Worm (Caenorhabditis elegans) whole organism, midembryonic: ENCODE data around the gene lgc-29.

Experiments used
- T22C8.4 ChIP-seq: fragments of 200-800 bp; sonication (Bioruptor generic); IDR thresholded peaks from 2 replicates; pipeline ENCODE4 v1.3.6; 2022; ENCODE audit warnings: missing genetic modification characterization, missing compliant biosample characterization
- cog-1 ChIP-seq: sonication (generic microtip); optimal IDR thresholded peaks from 2 replicates; lab custom pipeline; 2016; ENCODE audit warnings: missing genetic modification characterization, missing compliant biosample characterization
- flt-1 ChIP-seq: fragments of 200-800 bp; sonication (Bioruptor generic); IDR thresholded peaks from 2 replicates; pipeline ENCODE4 v1.3.6; 2022; ENCODE audit warnings: missing genetic modification characterization, missing compliant biosample characterization
- klf-2 ChIP-seq: fragments of 200-800 bp; sonication (Bioruptor generic); conservative IDR thresholded peaks from 2 replicates; pipeline ENCODE4 v1.3.6; 2022; ENCODE audit warnings: missing genetic modification reagents, missing genetic modification characterization, missing compliant biosample characterization
- med-1 ChIP-seq: sonication (generic microtip); optimal IDR thresholded peaks from 2 replicates; lab custom pipeline; 2017; ENCODE audit warnings: missing genetic modification characterization, mild to moderate bottlenecking, missing compliant biosample characterization, antibody characterized with exemption, missing genetic modification reagents; ENCODE audit not compliant: insufficient read depth
- ref-1 ChIP-seq: fragments of 200-800 bp; sonication (Bioruptor generic); conservative IDR thresholded peaks from 2 replicates; pipeline ENCODE4 v1.3.6; 2022; ENCODE audit warnings: missing genetic modification reagents, missing genetic modification characterization, missing compliant biosample characterization
- tab-1 ChIP-seq: fragments of 200-800 bp; sonication (Bioruptor generic); IDR thresholded peaks from 2 replicates; pipeline ENCODE4 v1.3.6; 2022; ENCODE audit warnings: missing genetic modification characterization, missing compliant biosample characterization
- ztf-23 ChIP-seq: fragments of 200-800 bp; sonication (Bioruptor generic); IDR thresholded peaks from 2 replicates; pipeline ENCODE4 v1.3.6; 2022; ENCODE audit warnings: missing genetic modification reagents, missing genetic modification characterization, missing compliant biosample characterization
- ztf-29 ChIP-seq: fragments of 200-800 bp; sonication (Bioruptor generic); IDR thresholded peaks from 2 replicates; pipeline ENCODE4 v1.3.6; 2022; ENCODE audit warnings: missing genetic modification reagents, missing genetic modification characterization, missing compliant biosample characterization

- TF ChIP-seq tab-1 (GFP tag; lab: Robert Waterston, UW) (no peak), med-1 (GFP tag; lab: Kevin White, UChicago) (no peak), ztf-23 (GFP tag; lab: Robert Waterston, UW) (no peak), T22C8.4 (GFP tag; lab: Robert Waterston, UW) (no peak), klf-2 (no peak), flt-1 (GFP tag; lab: Robert Waterston, UW) (no peak), ztf-29 (GFP tag; lab: Robert Waterston, UW) (no peak), cog-1 (no peak), ref-1 (GFP tag; lab: Robert Waterston, UW) (no peak)
These were observed 20.5 kb upstream of the lgc-29 start, which contains the start of gene T05B4.9 for ce11 chrV:4118332-4118731.
